Fruit fly (Drosophila melanogaster): ENCODE data around the gene Gba1b.

Gba1b gene

DNA sequence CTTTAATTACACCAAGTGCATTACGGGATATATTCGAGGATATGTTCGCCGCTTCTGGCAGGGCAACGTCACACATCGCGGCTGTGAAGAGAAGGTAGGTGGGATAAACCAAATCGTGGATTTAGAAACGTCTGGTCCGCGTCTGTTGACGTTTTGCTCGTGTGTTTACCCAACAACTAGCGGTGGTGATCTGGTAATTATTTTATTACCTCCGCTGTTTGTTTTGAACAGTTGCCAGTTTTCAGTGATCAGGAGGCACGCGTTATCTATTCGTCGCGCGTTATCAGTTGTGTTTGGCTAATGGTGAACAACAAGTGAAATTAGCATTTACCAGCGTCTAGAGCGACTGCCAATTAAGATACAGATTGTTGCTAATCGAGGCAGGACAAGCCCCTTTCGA lies 24.5 kb downstream of the Gba1b start (continued):
- TF ChIP-seq CoRest (tag; optimal IDR thresholded peaks at IDR 0.05) (no peak), CG16815 (GFP tag; optimal IDR thresholded peaks at IDR 0.05) (no peak), sd (tag; optimal IDR thresholded peaks at IDR 0.05) (no peak), CG10321 (GFP tag; IDR thresholded peaks at IDR 0.05) (no peak), CG16863 (GFP tag; optimal IDR thresholded peaks at IDR 0.05) (no peak), scrt (GFP tag; optimal IDR thresholded peaks at IDR 0.05) (peak; percentile 46), CG6765 (GFP tag; optimal IDR thresholded peaks at IDR 0.05) (peak; percentile 69), CG7987 (GFP tag; optimal IDR thresholded peaks at IDR 0.05) (peak; percentile 65), CG4282 (GFP tag; optimal IDR thresholded peaks at IDR 0.05) (no peak), CG14014 (GFP tag; IDR thresholded peaks at IDR 0.05) (no peak; the same call in 1 of the 2 replicates), Drgx (GFP tag; IDR thresholded peaks at IDR 0.05) (no peak), repo (GFP tag; optimal IDR thresholded peaks at IDR 0.05) (no peak), slou (GFP tag; optimal IDR thresholded peaks at IDR 0.05) (no peak), sisA (GFP tag; IDR thresholded peaks at IDR 0.05) (no peak), CG11247 (GFP tag; IDR thresholded peaks at IDR 0.05) (no peak), cad (GFP tag; optimal IDR thresholded peaks at IDR 0.05) (no peak), CG9797 (GFP tag; optimal IDR thresholded peaks at IDR 0.05) (no peak), sima (GFP tag; optimal IDR thresholded peaks at IDR 0.05) (no peak), pho (GFP tag; optimal IDR thresholded peaks at IDR 0.05) (peak; percentile 52), sug (tag; optimal IDR thresholded peaks at IDR 0.05) (peak; percentile 64), CG17361 (GFP tag; IDR thresholded peaks at IDR 0.05) (no peak), lbe (GFP tag; optimal IDR thresholded peaks at IDR 0.05) (no peak), Ets97D (GFP tag; optimal IDR thresholded peaks at IDR 0.05) (no peak), CG34422 (GFP tag; IDR thresholded peaks at IDR 0.05) (no peak), CG11723 (GFP tag; optimal IDR thresholded peaks at IDR 0.05) (no peak), ken (GFP tag; IDR thresholded peaks at IDR 0.05) (no peak), CG13424 (tag; optimal IDR thresholded peaks at IDR 0.05) (no peak), her (GFP tag; optimal IDR thresholded peaks at IDR 0.05) (peak; percentile 16), pzg (GFP tag; optimal IDR thresholded peaks at IDR 0.05) (no peak), Lim3 (GFP tag; IDR thresholded peaks at IDR 0.05) (no peak), stwl (tag; optimal IDR thresholded peaks at IDR 0.05) (no peak), CG2889 (GFP tag; IDR thresholded peaks at IDR 0.05) (no peak), CG14667 (GFP tag; IDR thresholded peaks at IDR 0.05) (no peak), CG9932 (GFP tag; IDR thresholded peaks at IDR 0.05) (no peak), CG15073 (GFP tag; optimal IDR thresholded peaks at IDR 0.05) (no peak), CG10979 (tag; optimal IDR thresholded peaks at IDR 0.05) (no peak), CG17359 (tag; optimal IDR thresholded peaks at IDR 0.05) (peak; percentile 8), CG34224 (GFP tag; IDR thresholded peaks at IDR 0.05; ENCODE audit: partially characterized antibody) (no peak), CG12769 (tag; optimal IDR thresholded peaks at IDR 0.05) (peak; percentile 66), CG3838 (GFP tag; optimal IDR thresholded peaks at IDR 0.05) (no peak), CG18599 (GFP tag; optimal IDR thresholded peaks at IDR 0.05) (peak; percentile 86), CG2199 (GFP tag; IDR thresholded peaks at IDR 0.05) (no peak), CG18262 (tag; optimal IDR thresholded peaks at IDR 0.05) (no peak), lab (GFP tag; optimal IDR thresholded peaks at IDR 0.05) (peak; percentile 87), trem (tag; optimal IDR thresholded peaks at IDR 0.05) (no peak), Tbp (GFP tag; optimal IDR thresholded peaks at IDR 0.05) (no peak), CG10654 (GFP tag; optimal IDR thresholded peaks at IDR 0.05) (no peak), CG3163 (GFP tag; optimal IDR thresholded peaks at IDR 0.05) (no peak), corto (GFP tag; optimal IDR thresholded peaks at IDR 0.05) (no peak), jing (GFP tag; optimal IDR thresholded peaks at IDR 0.05) (no peak), HLH4C (GFP tag; IDR thresholded peaks at IDR 0.05; ENCODE audit: partially characterized antibody) (no peak), NK7.1 (GFP tag; optimal IDR thresholded peaks at IDR 0.05) (no peak)
